Fruit fly (Drosophila melanogaster) whole organism, embryonic: ENCODE results near the gene CG4953.
A peak's percentile ranks its signal among the peaks of the same experiment; 100 is the strongest.

Experiments used
- Atf6 ChIP-seq: fragments of 200-800 bp; sonication (Bioruptor generic); IDR thresholded peaks from 2 replicates; pipeline ENCODE4 v1.3.6; 2022; ENCODE audit warnings: missing biosample characterization, missing genetic modification characterization
- Bdp1 ChIP-seq: fragments of 200-800 bp; sonication (Bioruptor generic); optimal IDR thresholded peaks from 3 replicates; lab custom pipeline; 2016; ENCODE audit warnings: missing biosample characterization, missing genetic modification characterization
- CG10431 ChIP-seq: fragments of 200-800 bp; sonication (Bioruptor generic); optimal IDR thresholded peaks from 3 replicates; lab custom pipeline; 2018; ENCODE audit warnings: missing biosample characterization, mild to moderate bottlenecking, missing genetic modification characterization
- CG10565 ChIP-seq: fragments of 200-800 bp; sonication (Bioruptor generic); optimal IDR thresholded peaks from 3 replicates; lab custom pipeline; 2016; ENCODE audit warnings: missing biosample characterization, mild to moderate bottlenecking, missing genetic modification characterization
- CG11247 ChIP-seq: fragments of 200-800 bp; sonication (Bioruptor generic); IDR thresholded peaks from 2 replicates; pipeline ENCODE4 v1.3.6; 2022; ENCODE audit warnings: missing biosample characterization, missing genetic modification characterization
- CG11504 ChIP-seq: fragments of 200-800 bp; sonication (Bioruptor generic); optimal IDR thresholded peaks from 3 replicates; lab custom pipeline; 2019; ENCODE audit warnings: missing biosample characterization, mild to moderate bottlenecking, missing genetic modification characterization, moderate library complexity
- CG12659 ChIP-seq: fragments of 200-800 bp; sonication (Bioruptor generic); optimal IDR thresholded peaks from 3 replicates; lab custom pipeline; 2017; ENCODE audit warnings: mild to moderate bottlenecking, missing biosample characterization, missing genetic modification reagents, missing genetic modification characterization
- CG13123 ChIP-seq: fragments of 200-800 bp; sonication (Bioruptor generic); optimal IDR thresholded peaks from 2 replicates; lab custom pipeline; 2016; ENCODE audit warnings: missing biosample characterization, missing genetic modification characterization
- CG13894 ChIP-seq: fragments of 200-800 bp; sonication (Bioruptor generic); optimal IDR thresholded peaks from 3 replicates; lab custom pipeline; 2018; ENCODE audit warnings: missing biosample characterization, mild to moderate bottlenecking, missing genetic modification characterization, moderate library complexity
- CG14050 ChIP-seq: fragments of 200-800 bp; sonication (Bioruptor generic); IDR thresholded peaks from 3 replicates; pipeline ENCODE4 v1.3.6; 2022; ENCODE audit warnings: missing biosample characterization, missing genetic modification characterization
- CG17361 ChIP-seq: fragments of 200-800 bp; sonication (Bioruptor generic); IDR thresholded peaks from 3 replicates; pipeline ENCODE4 v1.3.6; 2022; ENCODE audit warnings: missing biosample characterization, missing genetic modification characterization
- CG18262 ChIP-seq: fragments of 200-800 bp; optimal IDR thresholded peaks from 3 replicates; lab custom pipeline; 2019; ENCODE audit warnings: missing biosample characterization, mild to moderate bottlenecking, missing genetic modification characterization, moderate library complexity
- CG2199 ChIP-seq: fragments of 200-800 bp; sonication (Bioruptor generic); IDR thresholded peaks from 3 replicates; pipeline ENCODE4 v1.3.6; 2022; ENCODE audit warnings: missing biosample characterization, missing genetic modification characterization
- CG31388 ChIP-seq: fragments of 200-800 bp; sonication (Bioruptor generic); optimal IDR thresholded peaks from 2 replicates; lab custom pipeline; 2016; ENCODE audit warnings: missing biosample characterization, missing genetic modification characterization
- CG3726 ChIP-seq: fragments of 200-800 bp; sonication (Bioruptor generic); IDR thresholded peaks from 3 replicates; pipeline ENCODE4, ENCODE4 v1.3.6; 2022; ENCODE audit warnings: missing biosample characterization, missing genetic modification characterization
- CG4820 ChIP-seq: fragments of 200-800 bp; sonication (Bioruptor generic); optimal IDR thresholded peaks from 3 replicates; lab custom pipeline; 2016; ENCODE audit warnings: missing biosample characterization, missing genetic modification characterization
- CG6272 ChIP-seq: fragments of 200-800 bp; sonication (Bioruptor generic); IDR thresholded peaks from 2 replicates; pipeline ENCODE4 v1.3.6; 2022; ENCODE audit warnings: missing biosample characterization, missing genetic modification characterization
- CG6654 ChIP-seq: fragments of 200-800 bp; sonication (Bioruptor generic); optimal IDR thresholded peaks from 2 replicates; lab custom pipeline; 2017; ENCODE audit warnings: missing biosample characterization, mild to moderate bottlenecking, missing genetic modification characterization
- CG6689 ChIP-seq: fragments of 200-800 bp; sonication (Bioruptor generic); IDR thresholded peaks from 2 replicates; pipeline ENCODE4 v1.3.6; 2022; ENCODE audit warnings: missing biosample characterization, missing genetic modification characterization
- CG7745 ChIP-seq: fragments of 200-800 bp; sonication (Bioruptor generic); optimal IDR thresholded peaks from 2 replicates; lab custom pipeline; 2018; ENCODE audit warnings: missing biosample characterization, mild to moderate bottlenecking, missing genetic modification characterization, moderate library complexity
- CG7987 ChIP-seq: fragments of 200-800 bp; sonication (Bioruptor generic); optimal IDR thresholded peaks from 2 replicates; lab custom pipeline; 2018; ENCODE audit warnings: missing biosample characterization, mild to moderate bottlenecking, missing genetic modification characterization, moderate library complexity
- CG9437 ChIP-seq: fragments of 200-800 bp; sonication (Bioruptor generic); optimal IDR thresholded peaks from 2 replicates; lab custom pipeline; 2018; ENCODE audit warnings: missing biosample characterization, mild to moderate bottlenecking, missing genetic modification characterization
- D19A ChIP-seq: fragments of 200-800 bp; optimal IDR thresholded peaks from 3 replicates; lab custom pipeline; 2019; ENCODE audit warnings: missing biosample characterization, mild to moderate bottlenecking, missing genetic modification characterization, moderate library complexity
- Dad ChIP-seq: fragments of 200-800 bp; sonication (Bioruptor generic); optimal IDR thresholded peaks from 3 replicates; lab custom pipeline; 2016; ENCODE audit warnings: missing biosample characterization, missing genetic modification characterization
- H15 ChIP-seq: fragments of 200-800 bp; sonication (Bioruptor generic); IDR thresholded peaks from 3 replicates; pipeline ENCODE4 v1.3.6; 2022; ENCODE audit warnings: missing biosample characterization, missing genetic modification characterization
- Myb ChIP-seq: fragments of 200-800 bp; sonication (Bioruptor generic); optimal IDR thresholded peaks from 2 replicates; lab custom pipeline; 2016; ENCODE audit warnings: missing biosample characterization, missing genetic modification characterization
- Neu2 ChIP-seq: fragments of 200-800 bp; sonication (Bioruptor generic); optimal IDR thresholded peaks from 3 replicates; lab custom pipeline; 2016; ENCODE audit warnings: missing biosample characterization, missing genetic modification characterization, borderline replicate concordance
- Optix ChIP-seq: fragments of 200-800 bp; sonication (Bioruptor generic); IDR thresholded peaks from 3 replicates; pipeline ENCODE4 v1.3.6; 2022; ENCODE audit warnings: missing biosample characterization, missing genetic modification characterization
- Pdp1 ChIP-seq, 2 experiments: fragments of 200-800 bp; sonication (Bioruptor generic); optimal IDR thresholded peaks; 3 replicates each; lab custom pipeline; 2016; ENCODE audit warnings: missing biosample characterization in 2 of 2, missing genetic modification characterization in 2 of 2, mild to moderate bottlenecking in 1 of 2, moderate library complexity in 1 of 2
- Sin3A ChIP-seq: fragments of >200 bp; optimal IDR thresholded peaks from 2 replicates; lab custom pipeline; 2018
- Sry-δ ChIP-seq: fragments of 200-800 bp; sonication (Bioruptor generic); optimal IDR thresholded peaks from 2 replicates; lab custom pipeline; 2016; ENCODE audit warnings: missing biosample characterization, missing genetic modification characterization
- Vsx1 ChIP-seq: fragments of 200-800 bp; sonication (Bioruptor generic); optimal IDR thresholded peaks from 2 replicates; lab custom pipeline; 2017; ENCODE audit warnings: missing biosample characterization, mild to moderate bottlenecking, missing genetic modification characterization, missing genetic modification reagents
- dan ChIP-seq: fragments of 200-800 bp; sonication (Bioruptor generic); IDR thresholded peaks from 2 replicates; pipeline ENCODE4 v1.3.6; 2022; ENCODE audit warnings: missing biosample characterization, missing genetic modification characterization
- dpn ChIP-seq, 2 experiments: fragments of 200-800 bp; sonication (Bioruptor generic); optimal IDR thresholded peaks; 3 replicates each; lab custom pipeline; 2016; ENCODE audit warnings: missing biosample characterization in 2 of 2, missing genetic modification characterization in 2 of 2
- fd102C ChIP-seq: fragments of 200-800 bp; sonication (Bioruptor generic); optimal IDR thresholded peaks from 2 replicates; lab custom pipeline; 2018; ENCODE audit warnings: missing biosample characterization, mild to moderate bottlenecking, missing genetic modification characterization, moderate library complexity
- h ChIP-seq: fragments of >200 bp; optimal IDR thresholded peaks from 2 replicates; lab custom pipeline; 2017
- inv ChIP-seq: fragments of 200-800 bp; sonication (Bioruptor generic); IDR thresholded peaks from 2 replicates; pipeline ENCODE4 v1.3.6; 2022; ENCODE audit warnings: missing biosample characterization, missing genetic modification characterization; ENCODE audit not compliant: partially characterized antibody
- ken ChIP-seq: fragments of 200-800 bp; sonication (Bioruptor generic); IDR thresholded peaks from 3 replicates; pipeline ENCODE4 v1.3.6; 2022; ENCODE audit warnings: missing biosample characterization, missing genetic modification characterization
- lbe ChIP-seq: fragments of 200-800 bp; sonication (Bioruptor generic); optimal IDR thresholded peaks from 2 replicates; lab custom pipeline; 2016; ENCODE audit warnings: missing biosample characterization, mild to moderate bottlenecking, missing genetic modification characterization
- lmd ChIP-seq: fragments of 200-800 bp; sonication (Bioruptor generic); IDR thresholded peaks from 2 replicates; pipeline ENCODE4 v1.3.6; 2022; ENCODE audit warnings: missing biosample characterization, missing genetic modification characterization
- mam ChIP-seq: fragments of 200-800 bp; sonication (Bioruptor generic); optimal IDR thresholded peaks from 3 replicates; lab custom pipeline; 2016; ENCODE audit warnings: missing biosample characterization, missing genetic modification characterization
- mirr ChIP-seq: fragments of 200-800 bp; sonication (Bioruptor generic); optimal IDR thresholded peaks from 3 replicates; lab custom pipeline; 2018; ENCODE audit warnings: missing biosample characterization, mild to moderate bottlenecking, missing genetic modification characterization
- nau ChIP-seq: fragments of 200-800 bp; sonication (Bioruptor generic); optimal IDR thresholded peaks from 3 replicates; lab custom pipeline; 2017; ENCODE audit warnings: missing biosample characterization, mild to moderate bottlenecking, missing genetic modification characterization, missing genetic modification reagents
- nerfin-2 ChIP-seq: fragments of 200-800 bp; sonication (Bioruptor generic); IDR thresholded peaks from 2 replicates; pipeline ENCODE4 v1.3.6; 2022; ENCODE audit warnings: missing biosample characterization, missing genetic modification characterization; ENCODE audit not compliant: partially characterized antibody
- pnt ChIP-seq: fragments of 200-800 bp; sonication (Bioruptor generic); optimal IDR thresholded peaks from 3 replicates; lab custom pipeline; 2016; ENCODE audit warnings: missing biosample characterization, missing genetic modification characterization
- sd ChIP-seq: fragments of 200-800 bp; sonication (Bioruptor generic); optimal IDR thresholded peaks from 3 replicates; lab custom pipeline; 2018; ENCODE audit warnings: missing biosample characterization, mild to moderate bottlenecking, missing genetic modification characterization, moderate library complexity
- slp2 ChIP-seq: fragments of 200-800 bp; sonication (Bioruptor generic); optimal IDR thresholded peaks from 2 replicates; lab custom pipeline; 2016; ENCODE audit warnings: missing biosample characterization, missing genetic modification characterization
- toy ChIP-seq: fragments of 200-800 bp; sonication (Bioruptor generic); IDR thresholded peaks from 2 replicates; pipeline ENCODE4 v1.3.6; 2022; ENCODE audit warnings: missing biosample characterization, missing genetic modification characterization
- yki ChIP-seq: fragments of >200 bp; optimal IDR thresholded peaks from 3 replicates; lab custom pipeline; 2018
- zen ChIP-seq: fragments of 200-800 bp; sonication (Bioruptor generic); optimal IDR thresholded peaks from 3 replicates; lab custom pipeline; 2018; ENCODE audit warnings: missing biosample characterization, mild to moderate bottlenecking, missing genetic modification characterization, moderate library complexity

CG4953 gene

dm6 chr2L:10220501-10221386, 45.8 kb upstream of the CG4953 start, which contains the start of the genes Npc1a and Prosalpha6:
TSS of gene Npc1a (minus strand) at chr2L:10221216.
TSS of gene Prosalpha6 (plus strand) at chr2L:10221351.
- no peak for TF ChIP-seq dan (GFP tag; lab: Robert Waterston, UW)
- no peak for TF ChIP-seq CG7987 (GFP tag; lab: Kevin White, UChicago)
- TF ChIP-seq h, result no peak
- no peak for TF ChIP-seq Neu2
- peak; percentile 11 for TF ChIP-seq Myb (GFP tag; lab: Kevin White, UChicago)
- TF ChIP-seq CG2199 (GFP tag; lab: Robert Waterston, UW), result no peak
- TF ChIP-seq pnt (GFP tag; lab: Kevin White, UChicago), result no peak
- TF ChIP-seq nerfin-2 (GFP tag; lab: Robert Waterston, UW), result 0 out of 2 replicates have a peak, but pooled peaks have one; percentile 27
- TF ChIP-seq lmd, result no peak
- TF ChIP-seq CG4820 (GFP tag; lab: Kevin White, UChicago), result peak; percentile 34
- TF ChIP-seq Bdp1, result no peak
- TF ChIP-seq mirr, result peak; percentile 26
- peak; percentile 72 for TF ChIP-seq CG9437 (GFP tag; lab: Kevin White, UChicago)
- no peak for TF ChIP-seq D19A (tag; lab: Kevin White, UChicago)
- TF ChIP-seq CG14050 (GFP tag; lab: Robert Waterston, UW), result no peak
- no peak for TF ChIP-seq CG31388
- TF ChIP-seq CG10565 (GFP tag; lab: Kevin White, UChicago), result no peak
- TF ChIP-seq dpn (GFP tag; optimal IDR thresholded peaks at IDR 0.05; lab: Kevin White, UChicago), result no peak
- no peak for TF ChIP-seq yki (lab: Kevin White, UChicago)
- TF ChIP-seq Atf6 (GFP tag; lab: Robert Waterston, UW), result no peak
- no peak for TF ChIP-seq Dad
- no peak for TF ChIP-seq sd (tag; lab: Kevin White, UChicago)
- TF ChIP-seq CG18262 (tag; lab: Kevin White, UChicago), result peak; percentile 32
- TF ChIP-seq H15 (GFP tag; lab: Robert Waterston, UW), result no peak
- TF ChIP-seq Vsx1 (GFP tag; lab: Kevin White, UChicago), result no peak
- TF ChIP-seq CG11504, result no peak
- peak; percentile 70 for TF ChIP-seq zen (tag; lab: Kevin White, UChicago)
- TF ChIP-seq CG10431 (GFP tag; lab: Kevin White, UChicago), result no peak
- TF ChIP-seq CG11247 (GFP tag; lab: Robert Waterston, UW), result no peak
- peak; percentile 47 for TF ChIP-seq Sin3A (lab: Kevin White, UChicago)
- no peak for TF ChIP-seq toy (GFP tag; lab: Robert Waterston, UW)
- no peak for TF ChIP-seq slp2 (GFP tag; lab: Kevin White, UChicago)
- TF ChIP-seq CG6689 (GFP tag; lab: Robert Waterston, UW), result no peak
- TF ChIP-seq ken (GFP tag; lab: Robert Waterston, UW), result no peak
- no peak for TF ChIP-seq CG6654 (GFP tag; lab: Kevin White, UChicago)
- no peak for TF ChIP-seq nau (GFP tag; lab: Kevin White, UChicago)
- TF ChIP-seq mam (GFP tag; lab: Kevin White, UChicago), result peak; percentile 1
- peak; percentile 9 to 40 for TF ChIP-seq Pdp1 (GFP tag; optimal IDR thresholded peaks at IDR 0.05; lab: Kevin White, UChicago)
- no peak for TF ChIP-seq CG7745 (tag; lab: Kevin White, UChicago)
- peak; percentile 68; the same call in 1 of the 3 replicates for TF ChIP-seq CG17361 (GFP tag; lab: Robert Waterston, UW)
- peak; percentile 91 for TF ChIP-seq Sry-δ
- TF ChIP-seq Optix (GFP tag; lab: Robert Waterston, UW), result no peak
- no peak for TF ChIP-seq lbe (GFP tag; lab: Kevin White, UChicago)
- TF ChIP-seq fd102C (GFP tag; lab: Kevin White, UChicago), result no peak
- no peak for TF ChIP-seq CG13894 (tag; lab: Kevin White, UChicago)
- no peak for TF ChIP-seq CG6272 (GFP tag; lab: Robert Waterston, UW)
- TF ChIP-seq CG13123 (GFP tag; lab: Kevin White, UChicago), result no peak
- TF ChIP-seq CG12659 (GFP tag; lab: Kevin White, UChicago), result peak; percentile 63
- peak; percentile 66; the same call in 1 of the 2 replicates for TF ChIP-seq inv
- no peak for TF ChIP-seq CG3726 (GFP tag; lab: Robert Waterston, UW)
